Worm (Caenorhabditis elegans): Measurements from ENCODE around the gene T22F3.7.

The T22F3.7 gene

ce11 chrV:3613042-3613441 is 12.6 kb upstream of the T22F3.7 start:
- TF ChIP-seq ets-4 (tag; optimal IDR thresholded peaks at IDR 0.05) (no peak), eyg-1 (tag; optimal IDR thresholded peaks at IDR 0.05) (no peak), ceh-22 (tag; optimal IDR thresholded peaks at IDR 0.05) (no peak), C38D4.7 (GFP tag; optimal IDR thresholded peaks at IDR 0.05) (no peak), ztf-16 (tag; optimal IDR thresholded peaks at IDR 0.05) (no peak), rnt-1 (tag; optimal IDR thresholded peaks at IDR 0.05) (no peak), ceh-45 (GFP tag; IDR thresholded peaks at IDR 0.05) (no peak), hlh-30 (tag; optimal IDR thresholded peaks at IDR 0.05; ENCODE audit: insufficient read depth) (no peak), hlh-15 (tag; optimal IDR thresholded peaks at IDR 0.05) (no peak), hlh-13 (GFP tag; optimal IDR thresholded peaks at IDR 0.05) (no peak), nhr-232 (tag; optimal IDR thresholded peaks at IDR 0.05) (no peak), ttx-3 (tag; optimal IDR thresholded peaks at IDR 0.05) (no peak), sox-2 (GFP tag; IDR thresholded peaks at IDR 0.05) (no peak), mec-3 (tag; optimal IDR thresholded peaks at IDR 0.05; ENCODE audit: borderline replicate concordance) (no peak), ceh-30 (tag; optimal IDR thresholded peaks at IDR 0.05) (no peak)

- TF ChIP-seq gmeb-2 (tag; optimal IDR thresholded peaks at IDR 0.05) (no peak), Y22D7AL.16 (tag; optimal IDR thresholded peaks at IDR 0.05) (no peak), ref-2 (tag; optimal IDR thresholded peaks at IDR 0.05) (no peak), rnt-1 (tag; optimal IDR thresholded peaks at IDR 0.05) (no peak), pat-9 (tag; optimal IDR thresholded peaks at IDR 0.05) (no peak)
These were observed 11.2 kb upstream of the T22F3.7 start, which contains the start of gene T22F3.10 for ce11 chrV:3611654-3612053. Gene T22F3.10 (minus strand): TSS chrV:3611754.

ce11 chrV:3610709-3611108 is 10.2 kb upstream of the T22F3.7 start:
- no peak for TF ChIP-seq ceh-2 (tag; optimal IDR thresholded peaks at IDR 0.05)
- TF ChIP-seq unc-3 (GFP tag; conservative IDR thresholded peaks at IDR 0.05): no peak
- TF ChIP-seq unc-3 (tag; optimal IDR thresholded peaks at IDR 0.05): no peak
- no peak for TF ChIP-seq hlh-15 (tag; optimal IDR thresholded peaks at IDR 0.05)
- TF ChIP-seq fax-1 (tag; optimal IDR thresholded peaks at IDR 0.05): no peak
- no peak for TF ChIP-seq ceh-30 (tag; optimal IDR thresholded peaks at IDR 0.05)
- no peak for TF ChIP-seq ceh-34 (tag; optimal IDR thresholded peaks at IDR 0.05)
- TF ChIP-seq pros-1 (tag; optimal IDR thresholded peaks at IDR 0.05): no peak
- TF ChIP-seq ceh-6 (GFP tag; optimal IDR thresholded peaks at IDR 0.05): no peak
- no peak for TF ChIP-seq unc-86 (tag; optimal IDR thresholded peaks at IDR 0.05)
- TF ChIP-seq rnt-1 (tag; optimal IDR thresholded peaks at IDR 0.05): no peak
- no peak for TF ChIP-seq tbx-7 (tag; optimal IDR thresholded peaks at IDR 0.05)
- no peak for TF ChIP-seq zip-5 (tag; optimal IDR thresholded peaks at IDR 0.05)
- TF ChIP-seq ceh-31 (tag; optimal IDR thresholded peaks at IDR 0.05): no peak

- TF ChIP-seq fkh-10 (GFP tag; optimal IDR thresholded peaks at IDR 0.05): no peak
- no peak for TF ChIP-seq ahr-1 (tag; optimal IDR thresholded peaks at IDR 0.05)
- no peak for TF ChIP-seq pqm-1 (tag; optimal IDR thresholded peaks at IDR 0.05)
- TF ChIP-seq ceh-14 (tag; optimal IDR thresholded peaks at IDR 0.05): no peak
- no peak for TF ChIP-seq ets-4 (tag; optimal IDR thresholded peaks at IDR 0.05)
- TF ChIP-seq K02D7.2 (tag; optimal IDR thresholded peaks at IDR 0.05): no peak
- no peak for TF ChIP-seq sdc-2 (tag; optimal IDR thresholded peaks at IDR 0.05)
- TF ChIP-seq tbx-2 (tag; optimal IDR thresholded peaks at IDR 0.05): no peak
- TF ChIP-seq rnt-1 (tag; optimal IDR thresholded peaks at IDR 0.05): no peak
- TF ChIP-seq dmd-4 (tag; optimal IDR thresholded peaks at IDR 0.05; ENCODE audit: borderline replicate concordance): no peak
- TF ChIP-seq C38D4.7 (GFP tag; optimal IDR thresholded peaks at IDR 0.05): no peak
- TF ChIP-seq ceh-48 (tag; optimal IDR thresholded peaks at IDR 0.05): no peak
- no peak for TF ChIP-seq fax-1 (tag; optimal IDR thresholded peaks at IDR 0.05)
- TF ChIP-seq ceh-24 (tag; optimal IDR thresholded peaks at IDR 0.05): no peak
- TF ChIP-seq ceh-22 (tag; optimal IDR thresholded peaks at IDR 0.05): no peak
These were observed 5.9 kb upstream of the T22F3.7 start for ce11 chrV:3606391-3606790.

Data from whole organism, late embryonic.